Fruit fly (Drosophila melanogaster) whole organism, embryonic: Measurements from ENCODE around the gene CG7781.

ENCODE experiments used
- Adf1 ChIP-seq: fragments of 200-800 bp; sonication (Bioruptor generic); IDR thresholded peaks from 2 replicates; pipeline ENCODE4 v1.3.6; 2022; ENCODE audit warnings: missing biosample characterization, missing genetic modification characterization
- BEAF-32 ChIP-seq: fragments of 200-800 bp; sonication (Bioruptor generic); optimal IDR thresholded peaks from 3 replicates; lab custom pipeline; 2017; ENCODE audit warnings: missing biosample characterization, missing genetic modification characterization, mild to moderate bottlenecking, moderate library complexity, missing genetic modification reagents
- CG10274 ChIP-seq: fragments of 200-800 bp; sonication (Bioruptor generic); optimal IDR thresholded peaks from 3 replicates; lab custom pipeline; 2017; ENCODE audit warnings: missing biosample characterization, mild to moderate bottlenecking, missing genetic modification characterization
- CG12391 ChIP-seq: fragments of 200-800 bp; sonication (Bioruptor generic); optimal IDR thresholded peaks from 3 replicates; lab custom pipeline; 2018; ENCODE audit warnings: missing biosample characterization, mild to moderate bottlenecking, missing genetic modification characterization, moderate library complexity
- CG13123 ChIP-seq: fragments of 200-800 bp; sonication (Bioruptor generic); optimal IDR thresholded peaks from 2 replicates; lab custom pipeline; 2016; ENCODE audit warnings: missing biosample characterization, missing genetic modification characterization
- CG13287 ChIP-seq: fragments of 200-800 bp; sonication (Bioruptor generic); IDR thresholded peaks from 2 replicates; pipeline ENCODE4 v1.3.6; 2022; ENCODE audit warnings: missing biosample characterization, missing genetic modification characterization; ENCODE audit not compliant: partially characterized antibody
- CG13296 ChIP-seq: fragments of 200-800 bp; sonication (Bioruptor generic); optimal IDR thresholded peaks from 3 replicates; lab custom pipeline; 2018; ENCODE audit warnings: missing biosample characterization, mild to moderate bottlenecking, missing genetic modification characterization
- CG13624 ChIP-seq: fragments of 200-800 bp; sonication (Bioruptor generic); optimal IDR thresholded peaks from 2 replicates; lab custom pipeline; 2016; ENCODE audit warnings: missing biosample characterization, missing genetic modification characterization
- CG14014 ChIP-seq: fragments of 200-800 bp; sonication (Bioruptor generic); IDR thresholded peaks from 2 replicates; pipeline ENCODE4 v1.3.6; 2022; ENCODE audit warnings: missing biosample characterization, missing genetic modification characterization
- CG15479 ChIP-seq: fragments of 200-800 bp; sonication (Bioruptor generic); optimal IDR thresholded peaks from 3 replicates; lab custom pipeline; 2019; ENCODE audit warnings: missing biosample characterization, mild to moderate bottlenecking, missing genetic modification characterization, moderate library complexity
- CG1647 ChIP-seq: fragments of 200-800 bp; sonication (Bioruptor generic); optimal IDR thresholded peaks from 3 replicates; lab custom pipeline; 2016; ENCODE audit warnings: missing biosample characterization, missing genetic modification characterization
- CG17186 ChIP-seq: fragments of 200-800 bp; sonication (Bioruptor generic); optimal IDR thresholded peaks from 3 replicates; lab custom pipeline; 2017; ENCODE audit warnings: missing biosample characterization, missing genetic modification reagents, missing genetic modification characterization
- CG17385 ChIP-seq: fragments of 200-800 bp; sonication (Bioruptor generic); optimal IDR thresholded peaks from 3 replicates; lab custom pipeline; 2018; ENCODE audit warnings: missing biosample characterization, mild to moderate bottlenecking, missing genetic modification characterization
- CG2889 ChIP-seq: fragments of 200-800 bp; sonication (Bioruptor generic); IDR thresholded peaks from 3 replicates; pipeline ENCODE4 v1.3.6; 2022; ENCODE audit warnings: missing biosample characterization, missing genetic modification characterization
- CG33557 ChIP-seq: fragments of 200-800 bp; sonication (Bioruptor generic); optimal IDR thresholded peaks from 2 replicates; lab custom pipeline; 2019; ENCODE audit warnings: missing biosample characterization, mild to moderate bottlenecking, missing genetic modification characterization, moderate library complexity
- CG34376 ChIP-seq: fragments of 200-800 bp; sonication (Bioruptor generic); optimal IDR thresholded peaks from 2 replicates; lab custom pipeline; 2018; ENCODE audit warnings: missing biosample characterization, mild to moderate bottlenecking, missing genetic modification characterization
- CG4820 ChIP-seq: fragments of 200-800 bp; sonication (Bioruptor generic); optimal IDR thresholded peaks from 3 replicates; lab custom pipeline; 2016; ENCODE audit warnings: missing biosample characterization, missing genetic modification characterization
- CG6854 ChIP-seq: fragments of 200-800 bp; sonication (Bioruptor generic); optimal IDR thresholded peaks from 3 replicates; lab custom pipeline; 2017; ENCODE audit warnings: missing biosample characterization, mild to moderate bottlenecking, missing genetic modification characterization
- CG7556 ChIP-seq: fragments of 200-800 bp; sonication (Bioruptor generic); optimal IDR thresholded peaks from 2 replicates; lab custom pipeline; 2017; ENCODE audit warnings: missing biosample characterization, mild to moderate bottlenecking, missing genetic modification characterization
- CG7839 ChIP-seq: fragments of 200-800 bp; sonication (Bioruptor generic); optimal IDR thresholded peaks from 3 replicates; lab custom pipeline; 2018; ENCODE audit warnings: missing biosample characterization, mild to moderate bottlenecking, missing genetic modification characterization, moderate library complexity
- CG8290 ChIP-seq, 3 experiments: fragments of 200-800 bp; sonication (Bioruptor generic); optimal IDR thresholded peaks; 2 replicates each; lab custom pipeline; 2016 to 2019; ENCODE audit warnings: missing biosample characterization in 3 of 3, missing genetic modification characterization in 3 of 3, mild to moderate bottlenecking in 2 of 3, moderate library complexity in 1 of 3
- CG9797 ChIP-seq: fragments of 200-800 bp; sonication (Bioruptor generic); optimal IDR thresholded peaks from 3 replicates; lab custom pipeline; 2018; ENCODE audit warnings: missing biosample characterization, mild to moderate bottlenecking, missing genetic modification characterization
- Chrac-16 ChIP-seq: fragments of 200-800 bp; sonication (Bioruptor generic); optimal IDR thresholded peaks from 3 replicates; lab custom pipeline; 2016; ENCODE audit warnings: missing biosample characterization, missing genetic modification characterization
- CrebB ChIP-seq: fragments of 200-800 bp; sonication (Bioruptor generic); optimal IDR thresholded peaks from 3 replicates; lab custom pipeline; 2018; ENCODE audit warnings: missing biosample characterization, mild to moderate bottlenecking, missing genetic modification characterization
- D ChIP-seq, 2 experiments: fragments of 200-800 bp in 1 of 2; fragments of >200 bp in 1 of 2; sonication (Bioruptor generic) in 1 of 2; optimal IDR thresholded peaks; 2 replicates in 1 of 2; 3 replicates in 1 of 2; lab custom pipeline; 2017; ENCODE audit warnings: mild to moderate bottlenecking in 1 of 2, missing biosample characterization in 1 of 2, missing genetic modification characterization in 1 of 2, missing genetic modification reagents in 1 of 2
- Dll ChIP-seq: fragments of 200-800 bp; sonication (Bioruptor generic); IDR thresholded peaks from 4 replicates; pipeline ENCODE4 v1.3.6; 2022; ENCODE audit warnings: missing biosample characterization, missing genetic modification characterization; ENCODE audit not compliant: partially characterized antibody
- Elba2 ChIP-seq: fragments of 200-800 bp; sonication (Bioruptor generic); optimal IDR thresholded peaks from 3 replicates; lab custom pipeline; 2016; ENCODE audit warnings: missing biosample characterization, missing genetic modification characterization
- Ets65A ChIP-seq: fragments of 200-800 bp; sonication (Bioruptor generic); peaks from one replicate; lab custom pipeline; 2016; ENCODE audit warnings: missing biosample characterization, missing genetic modification characterization
- HLH3B ChIP-seq: fragments of 200-800 bp; sonication (Bioruptor generic); IDR thresholded peaks from 2 replicates; pipeline ENCODE4 v1.3.6; 2022; ENCODE audit warnings: missing biosample characterization, missing genetic modification characterization
- NfI ChIP-seq: fragments of 200-800 bp; sonication (Bioruptor generic); optimal IDR thresholded peaks from 3 replicates; lab custom pipeline; 2018; ENCODE audit warnings: missing biosample characterization, mild to moderate bottlenecking, missing genetic modification characterization, moderate library complexity
- Stat92E ChIP-seq, 3 experiments: fragments of >200 bp in 2 of 3; fragments of 200-800 bp in 1 of 3; sonication (Bioruptor generic) in 1 of 3; optimal IDR thresholded peaks; 2 replicates each; lab custom pipeline; 2017 to 2019; ENCODE audit warnings: missing biosample characterization in 3 of 3, missing genetic modification characterization in 3 of 3, mild to moderate bottlenecking in 1 of 3, moderate library complexity in 1 of 3
- ara ChIP-seq: fragments of 200-800 bp; sonication (Bioruptor generic); IDR thresholded peaks from 2 replicates; pipeline ENCODE4 v1.3.6; 2022; ENCODE audit warnings: missing biosample characterization, missing genetic modification characterization
- bigmax ChIP-seq: fragments of 200-800 bp; sonication (Bioruptor generic); optimal IDR thresholded peaks from 2 replicates; lab custom pipeline; 2018; ENCODE audit warnings: missing biosample characterization, mild to moderate bottlenecking, missing genetic modification characterization
- crol ChIP-seq: fragments of 200-800 bp; sonication (Bioruptor generic); IDR thresholded peaks from 2 replicates; pipeline ENCODE4 v1.3.6; 2022; ENCODE audit warnings: missing biosample characterization, missing genetic modification characterization
- cwo ChIP-seq: fragments of 200-800 bp; sonication (Bioruptor generic); optimal IDR thresholded peaks from 3 replicates; lab custom pipeline; 2017; ENCODE audit warnings: missing biosample characterization, missing genetic modification characterization, mild to moderate bottlenecking, moderate library complexity, missing genetic modification reagents
- ewg ChIP-seq: fragments of 200-800 bp; sonication (Bioruptor generic); optimal IDR thresholded peaks from 3 replicates; lab custom pipeline; 2017; ENCODE audit warnings: mild to moderate bottlenecking, missing biosample characterization, missing genetic modification reagents, missing genetic modification characterization
- fd102C ChIP-seq: fragments of 200-800 bp; sonication (Bioruptor generic); optimal IDR thresholded peaks from 2 replicates; lab custom pipeline; 2018; ENCODE audit warnings: missing biosample characterization, mild to moderate bottlenecking, missing genetic modification characterization, moderate library complexity
- fru ChIP-seq: fragments of >200 bp; optimal IDR thresholded peaks from 2 replicates; lab custom pipeline; 2017
- gce ChIP-seq: fragments of 200-800 bp; sonication (Bioruptor generic); IDR thresholded peaks from 3 replicates; pipeline ENCODE4 v1.3.6; 2022; ENCODE audit warnings: missing biosample characterization, missing genetic modification characterization
- her ChIP-seq: fragments of 200-800 bp; sonication (Bioruptor generic); optimal IDR thresholded peaks from 2 replicates; lab custom pipeline; 2016; ENCODE audit warnings: missing biosample characterization, missing genetic modification characterization
- oc ChIP-seq: fragments of 200-800 bp; sonication (Bioruptor generic); optimal IDR thresholded peaks from 2 replicates; lab custom pipeline; 2018; ENCODE audit warnings: missing biosample characterization, mild to moderate bottlenecking, missing genetic modification characterization, moderate library complexity
- otp ChIP-seq: fragments of 200-800 bp; sonication (Bioruptor generic); IDR thresholded peaks from 3 replicates; pipeline ENCODE4, ENCODE4 v1.3.6; 2022; ENCODE audit warnings: missing biosample characterization, missing genetic modification characterization
- pho ChIP-seq: fragments of 200-800 bp; sonication (Bioruptor generic); optimal IDR thresholded peaks from 2 replicates; lab custom pipeline; 2016; ENCODE audit warnings: missing biosample characterization, missing genetic modification characterization
- ttk ChIP-seq: fragments of 200-800 bp; sonication (Bioruptor generic); IDR thresholded peaks from 2 replicates; pipeline ENCODE4 v2.1.2; 2022; ENCODE audit warnings: missing biosample characterization, missing genetic modification characterization
- tup ChIP-seq: fragments of 200-800 bp; sonication (Bioruptor generic); optimal IDR thresholded peaks from 2 replicates; lab custom pipeline; 2016; ENCODE audit warnings: missing biosample characterization, mild to moderate bottlenecking, missing genetic modification characterization, moderate library complexity
- unpg ChIP-seq: fragments of 200-800 bp; sonication (Bioruptor generic); optimal IDR thresholded peaks from 3 replicates; lab custom pipeline; 2018; ENCODE audit warnings: missing biosample characterization, mild to moderate bottlenecking, missing genetic modification characterization, moderate library complexity
- vnd ChIP-seq: fragments of 200-800 bp; sonication (Bioruptor generic); IDR thresholded peaks from 3 replicates; pipeline ENCODE4 v1.3.6; 2022; ENCODE audit warnings: missing biosample characterization, missing genetic modification characterization; ENCODE audit not compliant: partially characterized antibody

Gene CG7781

dm6 chr2L:8300220-8301167, 24.7 kb downstream of the CG7781 start, which contains the start of gene Btk (continued):
- TF ChIP-seq tup (GFP tag; lab: Kevin White, UChicago) (no peak), unpg (peak; percentile 4), D (optimal IDR thresholded peaks at IDR 0.05; lab: Kevin White, UChicago) (peak; percentile 96), D (GFP tag; optimal IDR thresholded peaks at IDR 0.05; lab: Kevin White, UChicago) (no peak), CG13296 (GFP tag; lab: Kevin White, UChicago) (no peak), CG10274 (GFP tag; lab: Kevin White, UChicago) (no peak), crol (GFP tag; lab: Robert Waterston, UW) (peak; percentile 29; the same call in 1 of the 2 replicates), CG14014 (no peak), cwo (GFP tag; lab: Kevin White, UChicago) (no peak), vnd (GFP tag; lab: Robert Waterston, UW) (no peak), CG13287 (GFP tag; lab: Robert Waterston, UW) (peak; percentile 5; the same call in 1 of the 2 replicates), oc (no peak), CG2889 (GFP tag; lab: Robert Waterston, UW) (no peak), CG4820 (GFP tag; lab: Kevin White, UChicago) (no peak), CG13624 (GFP tag; lab: Kevin White, UChicago) (peak; percentile 40), CG6854 (GFP tag; lab: Kevin White, UChicago) (no peak), bigmax (GFP tag; lab: Kevin White, UChicago) (peak; percentile 17), CG12391 (tag; lab: Kevin White, UChicago) (no peak), CG33557 (no peak), fru (lab: Kevin White, UChicago) (no peak), CG7556 (GFP tag; lab: Kevin White, UChicago) (no peak), CG13123 (GFP tag; lab: Kevin White, UChicago) (no peak), Adf1 (GFP tag; lab: Robert Waterston, UW) (no peak), Stat92E (GFP tag; optimal IDR thresholded peaks at IDR 0.05; lab: Kevin White, UChicago) (peak in 1 of 3 experiments; percentile 91), CG7839 (tag; lab: Kevin White, UChicago) (no peak), Elba2 (GFP tag; lab: Kevin White, UChicago) (peak; percentile 3), BEAF-32 (GFP tag; lab: Kevin White, UChicago) (peak; percentile 11), CG1647 (GFP tag; lab: Kevin White, UChicago) (no peak), CG15479 (GFP tag; lab: Kevin White, UChicago) (peak; percentile 81), ttk (GFP tag; lab: Robert Waterston, UW) (no peak), ara (GFP tag; lab: Robert Waterston, UW) (no peak), CG17385 (GFP tag; lab: Kevin White, UChicago) (peak; percentile 0), CG17186 (GFP tag; lab: Kevin White, UChicago) (peak; percentile 14), CG9797 (GFP tag; lab: Kevin White, UChicago) (peak; percentile 82), CG8290 (GFP tag; optimal IDR thresholded peaks at IDR 0.05; lab: Kevin White, UChicago) (no peak), CG8290 (tag; optimal IDR thresholded peaks at IDR 0.05; lab: Kevin White, UChicago) (peak in 1 of 2 experiments; percentile 22), ewg (GFP tag; lab: Kevin White, UChicago) (peak; percentile 96), CG34376 (GFP tag; lab: Kevin White, UChicago) (peak; percentile 24), HLH3B (GFP tag; lab: Robert Waterston, UW) (no peak), NfI (GFP tag; lab: Kevin White, UChicago) (no peak), gce (GFP tag; lab: Robert Waterston, UW) (no peak), otp (GFP tag; lab: Robert Waterston, UW) (no peak), pho (GFP tag; lab: Kevin White, UChicago) (no peak), her (no peak), CrebB (tag; lab: Kevin White, UChicago) (no peak), Dll (GFP tag; lab: Robert Waterston, UW) (peak; percentile 53; the same call in 1 of the 4 replicates), Ets65A (GFP tag; lab: Kevin White, UChicago) (peak; percentile 40), Chrac-16 (GFP tag; lab: Kevin White, UChicago) (no peak), fd102C (GFP tag; lab: Kevin White, UChicago) (no peak)
